Fruit fly (Drosophila melanogaster): ENCODE measurements around the gene CG46439.

DNA sequence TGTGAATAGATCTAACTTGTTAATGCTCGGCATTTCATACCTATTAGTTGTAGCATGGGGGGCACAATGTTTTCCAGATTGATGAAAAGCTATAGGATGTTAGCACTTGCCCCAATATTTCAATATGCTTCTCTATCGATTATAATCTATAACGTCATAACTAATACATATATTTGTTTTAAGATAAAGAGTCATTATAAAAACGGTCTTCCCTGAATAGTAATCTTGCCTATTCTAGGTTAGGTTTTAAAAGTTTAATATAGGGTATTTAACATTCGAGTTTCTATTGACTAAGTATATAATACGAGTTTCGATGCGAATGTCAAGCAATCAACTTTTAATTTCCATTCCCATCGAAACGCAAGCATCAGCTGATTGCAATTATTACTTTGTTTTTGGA is 34.8 kb downstream of the CG46439 start, which contains the start of the genes CG6321 and Blos2:
- TF ChIP-seq CrebA (GFP tag; optimal IDR thresholded peaks at IDR 0.05; ENCODE audit: borderline replicate concordance) (no peak), psq (GFP tag; optimal IDR thresholded peaks at IDR 0.05) (peak; percentile 50), Hr83 (GFP tag; optimal IDR thresholded peaks at IDR 0.05; ENCODE audit: poor library complexity, severe bottlenecking) (no peak), sv (GFP tag; optimal IDR thresholded peaks at IDR 0.05) (peak; percentile 23), GATAd (GFP tag; optimal IDR thresholded peaks at IDR 0.05) (no peak)
